Fruit fly (Drosophila melanogaster) whole organism, prepupa: ENCODE results near the gene CG42571.

Experiments used
- CG8319 ChIP-seq: fragments of 200-800 bp; sonication (Bioruptor generic); optimal IDR thresholded peaks from 3 replicates; lab custom pipeline; 2016; ENCODE audit warnings: missing biosample characterization, missing genetic modification characterization
- Eip75B ChIP-seq: fragments of 200-800 bp; sonication (Bioruptor generic); optimal IDR thresholded peaks from 3 replicates; lab custom pipeline; 2016; ENCODE audit warnings: missing biosample characterization, missing genetic modification characterization
- Gug ChIP-seq: fragments of 200-800 bp; sonication (Bioruptor generic); IDR thresholded peaks from 2 replicates; pipeline ENCODE4 v1.3.6; 2022; ENCODE audit warnings: missing biosample characterization, missing genetic modification characterization
- OdsH ChIP-seq: fragments of 200-800 bp; sonication (Bioruptor generic); optimal IDR thresholded peaks from 3 replicates; lab custom pipeline; 2016; ENCODE audit warnings: missing biosample characterization, missing genetic modification characterization
- Smox ChIP-seq: fragments of 200-800 bp; sonication (Bioruptor generic); optimal IDR thresholded peaks from 3 replicates; lab custom pipeline; 2016; ENCODE audit warnings: missing biosample characterization, missing genetic modification characterization
- achi ChIP-seq: fragments of 200-800 bp; sonication (Bioruptor generic); optimal IDR thresholded peaks from 3 replicates; lab custom pipeline; 2016; ENCODE audit warnings: missing biosample characterization, missing genetic modification characterization
- dac ChIP-seq: fragments of 200-800 bp; sonication (Bioruptor generic); optimal IDR thresholded peaks from 2 replicates; lab custom pipeline; 2017; ENCODE audit warnings: missing biosample characterization, mild to moderate bottlenecking, missing genetic modification characterization
- salr ChIP-seq, 2 experiments: fragments of 200-800 bp; sonication (Bioruptor generic); optimal IDR thresholded peaks; 3 replicates each; lab custom pipeline; 2016 to 2018; ENCODE audit warnings: missing biosample characterization in 2 of 2, missing genetic modification characterization in 2 of 2, mild to moderate bottlenecking in 1 of 2

DNA sequence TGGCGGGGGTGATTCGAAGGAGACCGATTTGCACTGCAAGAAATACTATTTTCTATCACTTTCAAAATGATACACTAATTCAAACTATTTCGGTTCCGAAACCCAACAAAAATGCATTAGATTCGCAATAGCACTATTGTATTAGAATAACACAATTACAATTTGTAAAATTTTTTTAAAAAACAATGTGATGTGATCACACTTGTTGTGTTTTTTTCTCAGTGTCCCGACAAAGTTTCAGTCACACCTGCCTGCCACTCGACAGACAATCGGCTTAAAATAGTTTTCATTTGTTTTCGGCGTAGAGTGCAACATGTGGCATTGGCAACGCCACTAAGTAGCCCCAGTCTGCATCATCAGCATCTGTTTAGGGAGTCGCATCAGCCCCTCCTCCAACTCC lies 41.1 kb upstream of the CG42571 start:
- TF ChIP-seq OdsH (no peak), Smox (GFP tag; lab: Kevin White, UChicago) (no peak), Gug (no peak), Eip75B (GFP tag; lab: Kevin White, UChicago) (no peak), dac (GFP tag; lab: Kevin White, UChicago) (no peak), salr (GFP tag; optimal IDR thresholded peaks at IDR 0.05; lab: Kevin White, UChicago) (no peak), achi (peak; percentile 11), CG8319 (GFP tag; lab: Kevin White, UChicago) (no peak)
